Worm (Caenorhabditis elegans) whole organism, young adult: Measurements from ENCODE around the gene fbxa-81.
A peak's percentile ranks its signal among the peaks of the same experiment; 100 is the strongest.

Source experiments
- B0261.1 ChIP-seq: sonication (generic microtip); optimal IDR thresholded peaks from 2 replicates; lab custom pipeline; 2016; ENCODE audit warnings: mild to moderate bottlenecking, missing genetic modification characterization, moderate library complexity, missing compliant biosample characterization
- F55B11.4 ChIP-seq: sonication (generic microtip); optimal IDR thresholded peaks from 2 replicates; lab custom pipeline; 2016; ENCODE audit warnings: missing compliant biosample characterization, missing genetic modification characterization, borderline replicate concordance; ENCODE audit not compliant: insufficient read depth
- F57A8.1 ChIP-seq: fragments of 200-800 bp; sonication (Bioruptor generic); optimal IDR thresholded peaks from 2 replicates; lab custom pipeline; 2018; ENCODE audit warnings: mild to moderate bottlenecking, missing genetic modification characterization, moderate library complexity, missing compliant biosample characterization
- K11D2.4 ChIP-seq: fragments of 200-800 bp; sonication (Bioruptor generic); IDR thresholded peaks from 2 replicates; pipeline ENCODE4 v1.3.6; 2022; ENCODE audit warnings: missing genetic modification reagents, missing genetic modification characterization, missing compliant biosample characterization
- T07F8.4 ChIP-seq: sonication (generic microtip); optimal IDR thresholded peaks from 2 replicates; lab custom pipeline; 2016; ENCODE audit warnings: mild to moderate bottlenecking, missing genetic modification characterization, moderate library complexity, missing compliant biosample characterization
- T26A5.8 ChIP-seq: sonication (generic microtip); optimal IDR thresholded peaks from 2 replicates; lab custom pipeline; 2016; ENCODE audit warnings: missing genetic modification characterization, missing compliant biosample characterization
- Y53G8AR.9 ChIP-seq: fragments of 200-800 bp; sonication (Bioruptor generic); conservative IDR thresholded peaks from 2 replicates; pipeline ENCODE4 v1.3.6; 2022; ENCODE audit warnings: missing genetic modification reagents, missing genetic modification characterization, missing compliant biosample characterization
- Y56A3A.18 ChIP-seq: fragments of 200-800 bp; sonication (Bioruptor generic); IDR thresholded peaks from 2 replicates; pipeline ENCODE4 v1.3.6; 2022; ENCODE audit warnings: missing genetic modification reagents, missing genetic modification characterization, missing compliant biosample characterization
- Y67H2A.10 ChIP-seq: fragments of 200-800 bp; sonication (Bioruptor generic); conservative IDR thresholded peaks from 2 replicates; pipeline ENCODE4 v1.3.6; 2022; ENCODE audit warnings: missing genetic modification reagents, missing genetic modification characterization, missing compliant biosample characterization
- Y79H2A.3 ChIP-seq: fragments of 200-800 bp; sonication (Bioruptor generic); conservative IDR thresholded peaks from 2 replicates; pipeline ENCODE4 v1.3.6; 2022; ENCODE audit warnings: missing genetic modification reagents, missing genetic modification characterization, missing compliant biosample characterization
- akir-1 ChIP-seq: fragments of 200-800 bp; sonication (Bioruptor generic); optimal IDR thresholded peaks from 2 replicates; lab custom pipeline; 2018; ENCODE audit warnings: mild to moderate bottlenecking, missing genetic modification characterization, moderate library complexity, missing compliant biosample characterization
- aptf-2 ChIP-seq: fragments of 200-800 bp; sonication (Bioruptor generic); conservative IDR thresholded peaks from 2 replicates; pipeline ENCODE4 v1.3.6; 2022; ENCODE audit warnings: missing genetic modification reagents, missing genetic modification characterization, missing compliant biosample characterization
- athp-1 ChIP-seq: sonication (generic microtip); optimal IDR thresholded peaks from 2 replicates; lab custom pipeline; 2017; ENCODE audit warnings: mild to moderate bottlenecking, missing genetic modification characterization, missing compliant biosample characterization
- attf-3 ChIP-seq: fragments of 200-800 bp; sonication (Bioruptor generic); conservative IDR thresholded peaks from 2 replicates; pipeline ENCODE4 v1.3.6; 2022; ENCODE audit warnings: missing genetic modification reagents, missing genetic modification characterization, missing compliant biosample characterization
- attf-5 ChIP-seq: fragments of 200-800 bp; sonication (Bioruptor generic); optimal IDR thresholded peaks from 2 replicates; lab custom pipeline; 2018; ENCODE audit warnings: mild to moderate bottlenecking, missing genetic modification characterization, missing compliant biosample characterization
- cebp-1 ChIP-seq, 2 experiments: fragments of 200-800 bp in 1 of 2; sonication (Bioruptor generic) in 1 of 2; sonication (generic microtip) in 1 of 2; IDR thresholded peaks in 1 of 2; optimal IDR thresholded peaks in 1 of 2; 2 replicates each; pipeline versions ENCODE4 v1.3.6 to Lab custom; 2017 to 2022; ENCODE audit warnings: missing compliant biosample characterization in 2 of 2, missing genetic modification characterization in 2 of 2, mild to moderate bottlenecking in 1 of 2, missing genetic modification reagents in 1 of 2, moderate library complexity in 1 of 2
- ceh-91 ChIP-seq: fragments of 200-800 bp; sonication (Bioruptor generic); IDR thresholded peaks from 2 replicates; pipeline ENCODE4 v1.3.6; 2022; ENCODE audit warnings: missing genetic modification reagents, missing genetic modification characterization, missing compliant biosample characterization
- dpff-1 ChIP-seq: sonication (generic microtip); optimal IDR thresholded peaks from 2 replicates; lab custom pipeline; 2017; ENCODE audit warnings: mild to moderate bottlenecking, missing genetic modification characterization, missing compliant biosample characterization
- egl-18 ChIP-seq: fragments of 200-800 bp; sonication (Bioruptor generic); IDR thresholded peaks from 2 replicates; pipeline ENCODE4 v1.3.6; 2022; ENCODE audit warnings: missing genetic modification reagents, missing genetic modification characterization, missing compliant biosample characterization
- ekl-4 ChIP-seq: fragments of 200-800 bp; sonication (Bioruptor generic); IDR thresholded peaks from 2 replicates; pipeline ENCODE4 v1.3.6; 2022; ENCODE audit warnings: missing genetic modification reagents, missing genetic modification characterization, missing compliant biosample characterization
- ets-4 ChIP-seq: fragments of 200-800 bp; sonication (Bioruptor generic); optimal IDR thresholded peaks from 2 replicates; lab custom pipeline; 2018; ENCODE audit warnings: mild to moderate bottlenecking, missing genetic modification characterization, missing compliant biosample characterization
- fkh-3 ChIP-seq: sonication (generic microtip); optimal IDR thresholded peaks from 2 replicates; lab custom pipeline; 2016; ENCODE audit warnings: mild to moderate bottlenecking, missing genetic modification characterization, missing compliant biosample characterization
- hmg-20 ChIP-seq: fragments of 200-800 bp; sonication (Bioruptor generic); IDR thresholded peaks from 2 replicates; pipeline ENCODE4 v1.3.6; 2022; ENCODE audit warnings: missing genetic modification reagents, missing genetic modification characterization, missing compliant biosample characterization
- hrde-1 ChIP-seq: sonication (generic microtip); optimal IDR thresholded peaks from 2 replicates; lab custom pipeline; 2016; ENCODE audit warnings: missing genetic modification characterization, mild to moderate bottlenecking, missing compliant biosample characterization, moderate library complexity, missing genotype, missing genetic modification reagents, borderline replicate concordance
- hsf-1 ChIP-seq: fragments of 200-800 bp; sonication (Bioruptor generic); IDR thresholded peaks from 2 replicates; pipeline ENCODE4 v1.3.6; 2022; ENCODE audit warnings: missing genetic modification reagents, missing genetic modification characterization, missing compliant biosample characterization
- let-607 ChIP-seq, 2 experiments: fragments of 200-800 bp in 1 of 2; sonication (Bioruptor generic) in 1 of 2; sonication (generic microtip) in 1 of 2; optimal IDR thresholded peaks; 2 replicates each; lab custom pipeline; 2016 to 2018; ENCODE audit warnings: mild to moderate bottlenecking in 2 of 2, missing compliant biosample characterization in 2 of 2, missing genetic modification characterization in 2 of 2, moderate library complexity in 2 of 2, missing genotype in 1 of 2
- lin-54 ChIP-seq: fragments of 200-800 bp; sonication (Bioruptor generic); optimal IDR thresholded peaks from 2 replicates; lab custom pipeline; 2018; ENCODE audit warnings: mild to moderate bottlenecking, missing genetic modification characterization, missing compliant biosample characterization
- lir-1 ChIP-seq: fragments of 200-800 bp; sonication (Bioruptor generic); conservative IDR thresholded peaks from 2 replicates; pipeline ENCODE4 v1.3.6; 2022; ENCODE audit warnings: missing genetic modification reagents, missing genetic modification characterization, missing compliant biosample characterization
- lsl-1 ChIP-seq: fragments of 200-800 bp; sonication (Bioruptor generic); optimal IDR thresholded peaks from 2 replicates; lab custom pipeline; 2018; ENCODE audit warnings: mild to moderate bottlenecking, missing genetic modification characterization, moderate library complexity, missing compliant biosample characterization
- madf-6 ChIP-seq: fragments of 200-800 bp; sonication (Bioruptor generic); IDR thresholded peaks from 2 replicates; pipeline ENCODE4 v1.3.6; 2022; ENCODE audit warnings: missing genetic modification reagents, missing genetic modification characterization, missing compliant biosample characterization
- mcd-1 ChIP-seq: fragments of 200-800 bp; sonication (Bioruptor generic); IDR thresholded peaks from 2 replicates; pipeline ENCODE4 v1.3.6; 2022; ENCODE audit warnings: missing genetic modification reagents, missing genetic modification characterization, missing compliant biosample characterization
- mel-28 ChIP-seq: sonication (generic microtip); optimal IDR thresholded peaks from 2 replicates; lab custom pipeline; 2016; ENCODE audit warnings: borderline replicate concordance, mild to moderate bottlenecking, missing genetic modification characterization, missing compliant biosample characterization
- nhr-179 ChIP-seq: sonication (generic microtip); optimal IDR thresholded peaks from 2 replicates; lab custom pipeline; 2016; ENCODE audit warnings: mild to moderate bottlenecking, missing genetic modification characterization, missing compliant biosample characterization
- nhr-27 ChIP-seq: fragments of 200-800 bp; sonication (Bioruptor generic); optimal IDR thresholded peaks from 2 replicates; lab custom pipeline; 2018; ENCODE audit warnings: mild to moderate bottlenecking, missing genetic modification characterization, moderate library complexity, missing compliant biosample characterization
- nhr-90 ChIP-seq: sonication (generic microtip); optimal IDR thresholded peaks from 2 replicates; lab custom pipeline; 2016; ENCODE audit warnings: missing genotype, mild to moderate bottlenecking, missing genetic modification characterization, missing compliant biosample characterization
- pha-4 ChIP-seq: fragments of 150-350 bp; sonication (generic microtip); optimal IDR thresholded peaks from 2 replicates; lab custom pipeline; 2014; ENCODE audit warnings: missing biosample characterization, missing genetic modification reagents, missing genetic modification characterization
- rcor-1 ChIP-seq: fragments of 200-800 bp; sonication (Bioruptor generic); IDR thresholded peaks from 2 replicates; pipeline ENCODE4 v1.3.6; 2022; ENCODE audit warnings: missing genetic modification reagents, missing genetic modification characterization, missing compliant biosample characterization
- rec-8 ChIP-seq, 2 experiments: sonication (generic microtip); optimal IDR thresholded peaks; 2 replicates each; lab custom pipeline; 2016; ENCODE audit warnings: mild to moderate bottlenecking in 2 of 2, missing genetic modification characterization in 2 of 2, missing genetic modification reagents in 2 of 2, missing genotype in 2 of 2, missing biosample characterization in 1 of 2, missing compliant biosample characterization in 1 of 2, moderate library complexity in 1 of 2
- sea-2 ChIP-seq: fragments of 200-800 bp; sonication (Bioruptor generic); IDR thresholded peaks from 2 replicates; pipeline ENCODE4 v1.3.6; 2022; ENCODE audit warnings: missing genetic modification characterization, missing compliant biosample characterization
- somi-1 ChIP-seq: fragments of 200-800 bp; sonication (Bioruptor generic); optimal IDR thresholded peaks from 2 replicates; lab custom pipeline; 2018; ENCODE audit warnings: mild to moderate bottlenecking, missing genetic modification characterization, missing compliant biosample characterization
- tbp1 ChIP-seq: fragments of 200-800 bp; sonication (Bioruptor generic); optimal IDR thresholded peaks from 2 replicates; lab custom pipeline; 2018; ENCODE audit warnings: mild to moderate bottlenecking, missing genetic modification characterization, missing compliant biosample characterization
- tlf-1 ChIP-seq: fragments of 200-800 bp; sonication (Bioruptor generic); optimal IDR thresholded peaks from 2 replicates; lab custom pipeline; 2018; ENCODE audit warnings: mild to moderate bottlenecking, missing genetic modification characterization, missing compliant biosample characterization
- zim-3 ChIP-seq: sonication (generic microtip); optimal IDR thresholded peaks from 2 replicates; lab custom pipeline; 2017; ENCODE audit warnings: mild to moderate bottlenecking, missing genetic modification characterization, moderate library complexity, missing compliant biosample characterization
- ztf-18 ChIP-seq: sonication (generic microtip); optimal IDR thresholded peaks from 2 replicates; lab custom pipeline; 2016; ENCODE audit warnings: missing genotype, mild to moderate bottlenecking, missing genetic modification characterization, missing compliant biosample characterization
- ztf-26 ChIP-seq: sonication (generic microtip); optimal IDR thresholded peaks from 2 replicates; lab custom pipeline; 2017; ENCODE audit warnings: missing genetic modification characterization, missing compliant biosample characterization
- ztf-28 ChIP-seq: fragments of 200-800 bp; sonication (Bioruptor generic); IDR thresholded peaks from 2 replicates; pipeline ENCODE4 v1.3.6; 2022; ENCODE audit warnings: missing genetic modification reagents, missing genetic modification characterization, missing compliant biosample characterization
- ztf-6 ChIP-seq: fragments of 200-800 bp; sonication (Bioruptor generic); IDR thresholded peaks from 2 replicates; pipeline ENCODE4 v1.3.6; 2022; ENCODE audit warnings: missing genetic modification reagents, missing genetic modification characterization, missing compliant biosample characterization

The fbxa-81 gene

DNA sequence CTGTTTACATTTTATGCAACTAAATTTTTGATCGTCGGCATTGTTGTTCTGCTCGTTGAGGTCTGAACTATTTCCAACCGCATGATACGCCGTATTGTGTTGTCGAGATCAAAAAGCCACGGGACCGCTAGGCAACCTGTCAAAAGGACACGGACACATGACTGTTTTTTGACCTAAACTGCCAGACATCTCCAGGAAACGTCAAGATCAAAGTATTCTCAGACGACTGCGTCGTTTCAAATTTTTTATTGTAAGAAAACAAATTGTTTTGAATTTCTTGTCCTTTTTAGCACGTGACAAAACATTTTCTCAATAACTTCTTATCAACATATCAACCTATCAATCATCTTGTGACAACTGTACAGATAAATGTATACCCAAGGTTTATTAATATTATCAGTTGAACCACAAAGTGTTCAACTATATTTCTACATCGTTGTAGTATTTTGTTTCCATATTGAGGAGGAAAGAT lies 39.7 kb downstream of the fbxa-81 start (continued):
- TF ChIP-seq T07F8.4 (tag; lab: Kevin White, UChicago) (no peak), tbp1 (GFP tag; lab: Kevin White, UChicago) (peak; percentile 43), lsl-1 (no peak), rcor-1 (GFP tag; lab: Robert Waterston, UW) (no peak), dpff-1 (peak; percentile 17), mcd-1 (GFP tag; lab: Robert Waterston, UW) (no peak), ztf-28 (GFP tag; lab: Robert Waterston, UW) (no peak), rec-8 (tag; optimal IDR thresholded peaks at IDR 0.05; lab: Kevin White, UChicago) (no peak), T26A5.8 (tag; lab: Kevin White, UChicago) (no peak), akir-1 (GFP tag; lab: Kevin White, UChicago) (no peak), athp-1 (tag; lab: Kevin White, UChicago) (no peak), aptf-2 (GFP tag; lab: Robert Waterston, UW) (no peak), lir-1 (GFP tag; lab: Robert Waterston, UW) (peak; percentile 66), attf-3 (no peak), nhr-90 (tag; lab: Kevin White, UChicago) (peak; percentile 68), zim-3 (peak; percentile 3), pha-4 (tag; lab: Kevin White, UChicago) (peak; percentile 33), K11D2.4 (GFP tag; lab: Robert Waterston, UW) (peak; percentile 83), let-607 (tag; optimal IDR thresholded peaks at IDR 0.05; lab: Kevin White, UChicago) (peak in 1 of 2 experiments; percentile 46), ztf-18 (tag; lab: Kevin White, UChicago) (peak; percentile 18), ztf-26 (peak; percentile 88), nhr-179 (tag; lab: Kevin White, UChicago) (no peak), lin-54 (GFP tag; lab: Kevin White, UChicago) (peak; percentile 12), hrde-1 (tag; lab: Kevin White, UChicago) (no peak), Y79H2A.3 (no peak), Y67H2A.10 (GFP tag; lab: Robert Waterston, UW) (no peak), attf-5 (GFP tag; lab: Kevin White, UChicago) (peak; percentile 75)
- TF ChIP-seq, all 124 proteins: peak for 33

DNA sequence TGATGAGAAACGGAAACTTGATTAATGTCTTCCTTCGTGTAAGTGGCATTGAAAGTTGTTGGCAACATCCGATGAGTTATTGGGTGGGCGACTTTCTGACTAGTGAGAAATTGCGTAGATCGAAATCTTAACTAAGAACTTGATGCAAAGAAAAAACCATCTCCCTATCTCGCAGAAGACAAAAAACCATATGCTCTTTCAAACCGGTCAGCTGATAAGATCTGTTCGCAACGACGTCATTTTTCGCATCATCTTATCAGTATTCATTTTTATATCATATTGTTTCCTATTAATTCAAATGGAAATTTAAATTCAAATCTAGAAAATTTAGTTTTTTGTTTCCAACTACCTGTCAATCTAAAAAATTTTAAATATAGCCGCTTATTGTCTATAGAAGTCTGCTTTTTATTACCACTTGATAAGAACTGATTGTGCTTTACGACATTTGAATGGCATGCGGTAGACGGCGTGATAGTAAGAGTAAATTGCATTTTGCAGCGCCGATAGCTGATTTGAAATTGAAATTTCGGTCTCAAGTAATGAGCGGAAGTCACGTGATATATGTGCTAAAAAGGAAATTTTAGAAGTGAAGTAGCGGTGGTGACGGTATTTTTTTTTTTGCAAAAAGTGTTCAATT lies 41.4 kb downstream of the fbxa-81 start:
- no peak for TF ChIP-seq ets-4
- no peak for TF ChIP-seq Y53G8AR.9 (GFP tag; lab: Robert Waterston, UW)
- TF ChIP-seq F57A8.1 (GFP tag; lab: Kevin White, UChicago): no peak
- TF ChIP-seq fkh-3 (tag; lab: Kevin White, UChicago): no peak
- no peak for TF ChIP-seq nhr-27 (tag; lab: Kevin White, UChicago)
- no peak for TF ChIP-seq sea-2
- TF ChIP-seq B0261.1 (tag; lab: Kevin White, UChicago): no peak
- TF ChIP-seq ztf-6 (GFP tag; lab: Robert Waterston, UW): no peak
- TF ChIP-seq mel-28 (tag; lab: Kevin White, UChicago): no peak
- TF ChIP-seq ceh-91 (GFP tag; lab: Robert Waterston, UW): no peak
- TF ChIP-seq somi-1 (GFP tag; lab: Kevin White, UChicago): no peak
- TF ChIP-seq hmg-20: no peak
- TF ChIP-seq ekl-4: no peak
- TF ChIP-seq egl-18: no peak
- no peak for TF ChIP-seq Y56A3A.18 (GFP tag; lab: Robert Waterston, UW)
- TF ChIP-seq tbp1 (GFP tag; lab: Kevin White, UChicago): peak; percentile 46
- no peak for TF ChIP-seq F55B11.4 (tag; lab: Kevin White, UChicago)
- no peak for TF ChIP-seq madf-6 (GFP tag; lab: Robert Waterston, UW)
- TF ChIP-seq hsf-1 (GFP tag; lab: Robert Waterston, UW): no peak
- TF ChIP-seq Y79H2A.3: no peak
- no peak for TF ChIP-seq cebp-1 (GFP tag; IDR thresholded peaks at IDR 0.05; lab: Robert Waterston, UW)
- TF ChIP-seq cebp-1 (tag; optimal IDR thresholded peaks at IDR 0.05; lab: Kevin White, UChicago): peak; percentile 50
- TF ChIP-seq tlf-1 (GFP tag; lab: Kevin White, UChicago): peak; percentile 72
